Worm (Caenorhabditis elegans) whole organism, young adult: ENCODE data around the gene ZK488.6.

Source experiments
- C06A6.2 ChIP-seq: fragments of 200-800 bp; sonication (Bioruptor generic); conservative IDR thresholded peaks from 2 replicates; pipeline ENCODE4 v1.3.6; 2022; ENCODE audit warnings: missing genetic modification characterization, missing compliant biosample characterization
- F22D6.2 ChIP-seq: sonication (generic microtip); optimal IDR thresholded peaks from 2 replicates; lab custom pipeline; 2016; ENCODE audit warnings: mild to moderate bottlenecking, missing genetic modification characterization, missing compliant biosample characterization
- F23B12.7 ChIP-seq: sonication (generic microtip); optimal IDR thresholded peaks from 2 replicates; lab custom pipeline; 2017; ENCODE audit warnings: missing genetic modification characterization, mild to moderate bottlenecking, missing compliant biosample characterization, antibody characterized with exemption, moderate library complexity; ENCODE audit not compliant: insufficient read depth
- F55B11.4 ChIP-seq: sonication (generic microtip); optimal IDR thresholded peaks from 2 replicates; lab custom pipeline; 2016; ENCODE audit warnings: missing compliant biosample characterization, missing genetic modification characterization, borderline replicate concordance; ENCODE audit not compliant: insufficient read depth
- F57C9.4 ChIP-seq: sonication (generic microtip); optimal IDR thresholded peaks from 2 replicates; lab custom pipeline; 2017; ENCODE audit warnings: mild to moderate bottlenecking, missing genetic modification characterization, missing compliant biosample characterization
- akir-1 ChIP-seq: fragments of 200-800 bp; sonication (Bioruptor generic); optimal IDR thresholded peaks from 2 replicates; lab custom pipeline; 2018; ENCODE audit warnings: mild to moderate bottlenecking, missing genetic modification characterization, moderate library complexity, missing compliant biosample characterization
- athp-1 ChIP-seq: sonication (generic microtip); optimal IDR thresholded peaks from 2 replicates; lab custom pipeline; 2017; ENCODE audit warnings: mild to moderate bottlenecking, missing genetic modification characterization, missing compliant biosample characterization
- attf-3 ChIP-seq: fragments of 200-800 bp; sonication (Bioruptor generic); conservative IDR thresholded peaks from 2 replicates; pipeline ENCODE4 v1.3.6; 2022; ENCODE audit warnings: missing genetic modification reagents, missing genetic modification characterization, missing compliant biosample characterization
- attf-6 ChIP-seq: fragments of 200-800 bp; sonication (Bioruptor generic); IDR thresholded peaks from 2 replicates; pipeline ENCODE4 v1.3.6; 2022; ENCODE audit warnings: missing genetic modification reagents, missing genetic modification characterization, missing compliant biosample characterization
- bed-1 ChIP-seq: fragments of 200-800 bp; sonication (Bioruptor generic); IDR thresholded peaks from 2 replicates; pipeline ENCODE4 v1.3.6; 2022; ENCODE audit warnings: missing genetic modification reagents, missing genetic modification characterization, missing compliant biosample characterization
- cebp-2 ChIP-seq: fragments of 200-800 bp; sonication (Bioruptor generic); IDR thresholded peaks from 2 replicates; pipeline ENCODE4 v1.3.6; 2022; ENCODE audit warnings: missing genetic modification characterization, missing compliant biosample characterization
- ceh-100 ChIP-seq: fragments of 200-800 bp; sonication (Bioruptor generic); IDR thresholded peaks from 2 replicates; pipeline ENCODE4 v1.3.6; 2022; ENCODE audit warnings: missing genetic modification reagents, missing genetic modification characterization, missing compliant biosample characterization
- dpff-1 ChIP-seq: sonication (generic microtip); optimal IDR thresholded peaks from 2 replicates; lab custom pipeline; 2017; ENCODE audit warnings: mild to moderate bottlenecking, missing genetic modification characterization, missing compliant biosample characterization
- egl-18 ChIP-seq: fragments of 200-800 bp; sonication (Bioruptor generic); IDR thresholded peaks from 2 replicates; pipeline ENCODE4 v1.3.6; 2022; ENCODE audit warnings: missing genetic modification reagents, missing genetic modification characterization, missing compliant biosample characterization
- ekl-4 ChIP-seq: fragments of 200-800 bp; sonication (Bioruptor generic); IDR thresholded peaks from 2 replicates; pipeline ENCODE4 v1.3.6; 2022; ENCODE audit warnings: missing genetic modification reagents, missing genetic modification characterization, missing compliant biosample characterization
- ets-4 ChIP-seq: fragments of 200-800 bp; sonication (Bioruptor generic); optimal IDR thresholded peaks from 2 replicates; lab custom pipeline; 2018; ENCODE audit warnings: mild to moderate bottlenecking, missing genetic modification characterization, missing compliant biosample characterization
- hmg-20 ChIP-seq: fragments of 200-800 bp; sonication (Bioruptor generic); IDR thresholded peaks from 2 replicates; pipeline ENCODE4 v1.3.6; 2022; ENCODE audit warnings: missing genetic modification reagents, missing genetic modification characterization, missing compliant biosample characterization
- lin-26 ChIP-seq: fragments of 200-800 bp; sonication (Bioruptor generic); IDR thresholded peaks from 2 replicates; pipeline ENCODE4 v1.3.6; 2022; ENCODE audit warnings: missing genetic modification reagents, missing genetic modification characterization, missing compliant biosample characterization
- lin-40 ChIP-seq: sonication (generic microtip); optimal IDR thresholded peaks from 2 replicates; lab custom pipeline; 2016; ENCODE audit warnings: missing genetic modification characterization, mild to moderate bottlenecking, missing compliant biosample characterization, missing genotype, missing genetic modification reagents
- lin-54 ChIP-seq: fragments of 200-800 bp; sonication (Bioruptor generic); optimal IDR thresholded peaks from 2 replicates; lab custom pipeline; 2018; ENCODE audit warnings: mild to moderate bottlenecking, missing genetic modification characterization, missing compliant biosample characterization
- lir-1 ChIP-seq: fragments of 200-800 bp; sonication (Bioruptor generic); conservative IDR thresholded peaks from 2 replicates; pipeline ENCODE4 v1.3.6; 2022; ENCODE audit warnings: missing genetic modification reagents, missing genetic modification characterization, missing compliant biosample characterization
- madf-3 ChIP-seq: fragments of 200-800 bp; sonication (Bioruptor generic); IDR thresholded peaks from 2 replicates; pipeline ENCODE4 v1.3.6; 2022; ENCODE audit warnings: missing genetic modification reagents, missing genetic modification characterization, missing compliant biosample characterization
- mcd-1 ChIP-seq: fragments of 200-800 bp; sonication (Bioruptor generic); IDR thresholded peaks from 2 replicates; pipeline ENCODE4 v1.3.6; 2022; ENCODE audit warnings: missing genetic modification reagents, missing genetic modification characterization, missing compliant biosample characterization
- mes-4 ChIP-seq: sonication (generic microtip); optimal IDR thresholded peaks from 2 replicates; lab custom pipeline; 2016; ENCODE audit warnings: missing genotype, missing genetic modification characterization, missing compliant biosample characterization
- nfya-1 ChIP-seq: sonication (generic microtip); optimal IDR thresholded peaks from 2 replicates; lab custom pipeline; 2017; ENCODE audit warnings: antibody characterized with exemption, missing compliant biosample characterization, missing genetic modification characterization, borderline replicate concordance; ENCODE audit not compliant: insufficient read depth
- nhr-179 ChIP-seq: sonication (generic microtip); optimal IDR thresholded peaks from 2 replicates; lab custom pipeline; 2016; ENCODE audit warnings: mild to moderate bottlenecking, missing genetic modification characterization, missing compliant biosample characterization
- nhr-27 ChIP-seq: fragments of 200-800 bp; sonication (Bioruptor generic); optimal IDR thresholded peaks from 2 replicates; lab custom pipeline; 2018; ENCODE audit warnings: mild to moderate bottlenecking, missing genetic modification characterization, moderate library complexity, missing compliant biosample characterization
- nhr-80 ChIP-seq: sonication (generic microtip); optimal IDR thresholded peaks from 2 replicates; lab custom pipeline; 2016; ENCODE audit warnings: missing genetic modification characterization, missing compliant biosample characterization
- pbrm-1 ChIP-seq: fragments of 200-800 bp; sonication (Bioruptor generic); IDR thresholded peaks from 2 replicates; pipeline ENCODE4 v1.3.6; 2022; ENCODE audit warnings: missing genetic modification reagents, missing genetic modification characterization, missing compliant biosample characterization
- sdz-38 ChIP-seq: sonication (generic microtip); optimal IDR thresholded peaks from 2 replicates; lab custom pipeline; 2016; ENCODE audit warnings: missing genotype, missing genetic modification characterization, missing compliant biosample characterization
- snpc-1.3 ChIP-seq: sonication (generic microtip); optimal IDR thresholded peaks from 2 replicates; lab custom pipeline; 2017; ENCODE audit warnings: missing genetic modification characterization, mild to moderate bottlenecking, missing compliant biosample characterization, antibody characterized with exemption, moderate library complexity, missing genotype, missing genetic modification reagents; ENCODE audit not compliant: insufficient read depth
- snpc-3.4 ChIP-seq: sonication (generic microtip); optimal IDR thresholded peaks from 2 replicates; lab custom pipeline; 2017; ENCODE audit warnings: missing genetic modification characterization, mild to moderate bottlenecking, missing compliant biosample characterization, antibody characterized with exemption, moderate library complexity, missing genotype, missing genetic modification reagents
- somi-1 ChIP-seq: fragments of 200-800 bp; sonication (Bioruptor generic); optimal IDR thresholded peaks from 2 replicates; lab custom pipeline; 2018; ENCODE audit warnings: mild to moderate bottlenecking, missing genetic modification characterization, missing compliant biosample characterization
- xnd-1 ChIP-seq: sonication (generic microtip); optimal IDR thresholded peaks from 2 replicates; lab custom pipeline; 2016; ENCODE audit warnings: missing genotype, missing genetic modification reagents, missing genetic modification characterization, missing compliant biosample characterization
- zfh-2 ChIP-seq: fragments of 200-800 bp; sonication (Bioruptor generic); conservative IDR thresholded peaks from 2 replicates; pipeline ENCODE4 v1.3.6; 2022; ENCODE audit warnings: missing genetic modification reagents, missing genetic modification characterization, missing compliant biosample characterization
- ztf-18 ChIP-seq: sonication (generic microtip); optimal IDR thresholded peaks from 2 replicates; lab custom pipeline; 2016; ENCODE audit warnings: missing genotype, mild to moderate bottlenecking, missing genetic modification characterization, missing compliant biosample characterization
- ztf-28 ChIP-seq: fragments of 200-800 bp; sonication (Bioruptor generic); IDR thresholded peaks from 2 replicates; pipeline ENCODE4 v1.3.6; 2022; ENCODE audit warnings: missing genetic modification reagents, missing genetic modification characterization, missing compliant biosample characterization

The ZK488.6 gene

DNA sequence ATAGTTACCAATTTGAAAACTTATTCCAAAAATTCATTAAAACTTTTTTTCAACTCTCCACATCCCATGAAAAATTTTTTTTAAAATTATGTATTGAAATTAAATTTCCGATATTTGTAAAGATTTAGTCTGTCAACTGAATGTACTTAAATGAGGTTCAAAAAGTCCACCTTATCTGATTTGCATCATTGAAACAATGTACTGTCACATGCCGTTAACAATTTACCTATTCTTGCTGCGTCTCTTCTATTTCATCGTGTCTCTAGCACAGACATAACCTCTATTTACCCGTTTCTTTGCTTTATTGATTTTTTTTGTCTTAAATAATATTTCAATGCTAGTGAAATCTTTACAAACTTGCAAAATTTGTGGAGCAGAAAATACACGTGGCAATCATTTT, 19.9 kb downstream of the ZK488.6 start, which contains the start of gene nhr-90:
Gene nhr-90 (plus strand): TSS at position 296 of the 400 bp plus-strand sequence.
- TF ChIP-seq somi-1 (no peak), ztf-28 (no peak), lin-54 (GFP tag; lab: Kevin White, UChicago) (no peak), ceh-100 (GFP tag; lab: Robert Waterston, UW) (no peak), ets-4 (no peak), ekl-4 (GFP tag; lab: Robert Waterston, UW) (no peak), nhr-80 (tag; lab: Kevin White, UChicago) (no peak), ztf-18 (tag; lab: Kevin White, UChicago) (no peak), attf-3 (GFP tag; lab: Robert Waterston, UW) (no peak), attf-6 (GFP tag; lab: Robert Waterston, UW) (no peak), lin-26 (no peak), athp-1 (tag; lab: Kevin White, UChicago) (no peak), snpc-1.3 (no peak), pbrm-1 (no peak), akir-1 (GFP tag; lab: Kevin White, UChicago) (no peak), mcd-1 (GFP tag; lab: Robert Waterston, UW) (no peak), nfya-1 (tag; lab: Kevin White, UChicago) (no peak), F23B12.7 (tag; lab: Kevin White, UChicago) (no peak), dpff-1 (tag; lab: Kevin White, UChicago) (no peak), lir-1 (GFP tag; lab: Robert Waterston, UW) (no peak)

DNA sequence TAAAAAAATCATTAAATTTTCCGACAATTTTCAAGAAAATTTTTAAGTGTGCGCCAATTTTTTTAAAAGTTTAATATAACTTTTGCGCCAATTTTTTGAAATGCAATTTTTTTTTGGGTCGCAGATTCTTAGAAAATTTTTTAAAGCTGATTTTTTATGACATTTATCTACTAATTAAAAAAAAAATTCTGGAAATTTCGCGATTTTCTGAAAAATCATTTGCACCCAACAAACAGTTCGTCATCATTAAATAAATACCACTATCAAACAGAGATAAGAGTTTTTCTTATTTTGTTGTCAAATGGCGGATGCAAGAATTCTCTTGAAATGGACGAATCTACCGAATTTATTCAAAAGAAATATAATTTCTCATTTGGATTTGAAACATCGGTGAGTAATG, 25.0 kb downstream of the ZK488.6 start, which contains the start of gene F48G7.13:
Gene F48G7.13 (plus strand): TSS at position 301 of the 400 bp plus-strand sequence.
- TF ChIP-seq hmg-20 (GFP tag; lab: Robert Waterston, UW) (no peak), snpc-3.4 (no peak), zfh-2 (no peak), nhr-179 (tag; lab: Kevin White, UChicago) (no peak), bed-1 (GFP tag; lab: Robert Waterston, UW) (no peak), egl-18 (GFP tag; lab: Robert Waterston, UW) (no peak), mes-4 (tag; lab: Kevin White, UChicago) (no peak), nhr-27 (tag; lab: Kevin White, UChicago) (no peak), C06A6.2 (GFP tag; lab: Robert Waterston, UW) (no peak), madf-3 (GFP tag; lab: Robert Waterston, UW) (no peak), sdz-38 (tag; lab: Kevin White, UChicago) (no peak), F22D6.2 (tag; lab: Kevin White, UChicago) (no peak), xnd-1 (tag; lab: Kevin White, UChicago) (no peak), F57C9.4 (no peak), F55B11.4 (no peak), lin-40 (tag; lab: Kevin White, UChicago) (no peak), lir-1 (GFP tag; lab: Robert Waterston, UW) (no peak)

- TF ChIP-seq F57C9.4 (no peak), cebp-2 (GFP tag; lab: Robert Waterston, UW) (no peak), ekl-4 (GFP tag; lab: Robert Waterston, UW) (no peak), xnd-1 (tag; lab: Kevin White, UChicago) (no peak)
These were observed 27.6 kb downstream of the ZK488.6 start for ce11 chrV:617917-618316.
